Worm (Caenorhabditis elegans) whole organism, L4/young adult: ENCODE data around the gene Y39A3B.1.

ENCODE experiments used
- W03F9.2 ChIP-seq: fragments of 150-350 bp; optimal IDR thresholded peaks from 2 replicates; lab custom pipeline; 2014; ENCODE audit warnings: missing biosample characterization, missing genetic modification characterization
- dao-5 ChIP-seq: sonication (generic microtip); optimal IDR thresholded peaks from 2 replicates; lab custom pipeline; 2016; ENCODE audit warnings: missing genotype, missing genetic modification characterization, moderate library complexity, missing compliant biosample characterization
- him-1 ChIP-seq: sonication (generic microtip); optimal IDR thresholded peaks from 2 replicates; lab custom pipeline; 2016; ENCODE audit warnings: missing genotype, missing genetic modification reagents, missing genetic modification characterization, missing compliant biosample characterization

DNA sequence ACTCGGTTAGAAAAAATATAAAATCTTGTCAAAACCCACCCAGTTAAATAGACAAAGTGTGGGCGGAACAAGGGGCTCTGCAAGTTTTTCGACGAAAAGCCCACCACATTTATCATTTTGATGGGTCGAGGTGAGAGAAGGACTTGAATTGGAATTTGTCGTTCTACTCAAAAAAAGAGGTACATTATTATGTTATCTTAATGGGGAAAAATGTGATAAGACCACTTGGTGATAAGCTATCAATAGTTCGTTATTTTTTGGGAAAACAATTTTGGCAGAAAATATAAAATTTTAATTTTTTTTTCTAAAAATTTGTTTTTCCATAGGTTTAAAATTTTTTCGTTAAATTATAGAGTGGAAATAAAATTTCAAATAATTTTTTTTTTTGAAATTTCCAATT, 44.0 kb downstream of the Y39A3B.1 start:
- TF ChIP-seq him-1 (tag; lab: Kevin White, UChicago): no peak
- no peak for TF ChIP-seq dao-5 (tag; lab: Kevin White, UChicago)
- TF ChIP-seq W03F9.2 (tag; lab: Kevin White, UChicago): no peak
